Worm (Caenorhabditis elegans) whole organism, late embryonic: ENCODE data around the gene F59D12.2.

Source experiments
- K02D7.2 ChIP-seq: sonication (generic microtip); optimal IDR thresholded peaks from 2 replicates; lab custom pipeline; 2017; ENCODE audit warnings: mild to moderate bottlenecking, missing genetic modification characterization, missing compliant biosample characterization
- K09A11.1 ChIP-seq: sonication (generic microtip); optimal IDR thresholded peaks from 2 replicates; lab custom pipeline; 2017; ENCODE audit warnings: antibody characterized with exemption, mild to moderate bottlenecking, missing genetic modification characterization, missing compliant biosample characterization; ENCODE audit not compliant: insufficient read depth
- T23F11.4 ChIP-seq: fragments of 200-800 bp; sonication (Bioruptor generic); optimal IDR thresholded peaks from 2 replicates; lab custom pipeline; 2018; ENCODE audit warnings: mild to moderate bottlenecking, missing genetic modification characterization, missing compliant biosample characterization
- ama-1 ChIP-seq: fragments of 150-350 bp; optimal IDR thresholded peaks from 2 replicates; lab custom pipeline; 2014
- ceh-14 ChIP-seq: sonication (generic microtip); optimal IDR thresholded peaks from 2 replicates; lab custom pipeline; 2016; ENCODE audit warnings: missing genotype, missing genetic modification characterization, missing compliant biosample characterization
- ceh-18 ChIP-seq: sonication (generic microtip); optimal IDR thresholded peaks from 2 replicates; lab custom pipeline; 2016; ENCODE audit warnings: missing genetic modification characterization, missing compliant biosample characterization
- ceh-19 ChIP-seq: fragments of 200-800 bp; sonication (Bioruptor generic); optimal IDR thresholded peaks from 2 replicates; lab custom pipeline; 2018; ENCODE audit warnings: mild to moderate bottlenecking, missing genetic modification characterization, missing compliant biosample characterization
- ceh-2 ChIP-seq: sonication (generic microtip); optimal IDR thresholded peaks from 2 replicates; lab custom pipeline; 2016; ENCODE audit warnings: missing genotype, missing genetic modification characterization, missing compliant biosample characterization
- ceh-24 ChIP-seq: sonication (generic microtip); optimal IDR thresholded peaks from 2 replicates; lab custom pipeline; 2016; ENCODE audit warnings: mild to moderate bottlenecking, missing genetic modification characterization, missing compliant biosample characterization
- ceh-31 ChIP-seq: sonication (generic microtip); optimal IDR thresholded peaks from 2 replicates; lab custom pipeline; 2016; ENCODE audit warnings: missing genetic modification characterization, missing compliant biosample characterization
- ceh-34 ChIP-seq: sonication (generic microtip); optimal IDR thresholded peaks from 2 replicates; lab custom pipeline; 2016; ENCODE audit warnings: mild to moderate bottlenecking, missing genetic modification characterization, missing compliant biosample characterization
- ceh-45 ChIP-seq: fragments of 200-800 bp; sonication (Bioruptor generic); IDR thresholded peaks from 2 replicates; pipeline ENCODE4 v1.3.6; 2022; ENCODE audit warnings: missing genetic modification reagents, missing genetic modification characterization, missing compliant biosample characterization
- dmd-4 ChIP-seq: sonication (generic microtip); optimal IDR thresholded peaks from 2 replicates; lab custom pipeline; 2016; ENCODE audit warnings: borderline replicate concordance, missing genetic modification characterization, missing compliant biosample characterization
- hlh-30 ChIP-seq: sonication (generic microtip); optimal IDR thresholded peaks from 2 replicates; lab custom pipeline; 2017; ENCODE audit warnings: antibody characterized with exemption, missing genetic modification characterization, missing compliant biosample characterization; ENCODE audit not compliant: insufficient read depth
- hlh-6 ChIP-seq: sonication (generic microtip); optimal IDR thresholded peaks from 2 replicates; lab custom pipeline; 2016; ENCODE audit warnings: missing genotype, missing genetic modification characterization, missing compliant biosample characterization
- hlh-8 ChIP-seq: sonication (generic microtip); optimal IDR thresholded peaks from 2 replicates; lab custom pipeline; 2016; ENCODE audit warnings: missing genotype, missing genetic modification characterization, missing compliant biosample characterization
- nhr-11 ChIP-seq: fragments of 150-350 bp; optimal IDR thresholded peaks from 2 replicates; lab custom pipeline; 2014; ENCODE audit warnings: missing biosample characterization, missing genetic modification characterization
- nhr-232 ChIP-seq: sonication (generic microtip); optimal IDR thresholded peaks from 2 replicates; lab custom pipeline; 2016; ENCODE audit warnings: missing genetic modification characterization, missing compliant biosample characterization
- pag-3 ChIP-seq: sonication (generic microtip); optimal IDR thresholded peaks from 2 replicates; lab custom pipeline; 2016; ENCODE audit warnings: missing compliant biosample characterization, missing genetic modification characterization, borderline replicate concordance
- pax-1 ChIP-seq: fragments of 150-350 bp; optimal IDR thresholded peaks from 2 replicates; lab custom pipeline; 2014; ENCODE audit warnings: missing biosample characterization, missing genetic modification characterization
- pha-2 ChIP-seq: sonication (generic microtip); optimal IDR thresholded peaks from 2 replicates; lab custom pipeline; 2017; ENCODE audit warnings: mild to moderate bottlenecking, missing genetic modification characterization, missing compliant biosample characterization
- pqm-1 ChIP-seq: sonication (generic microtip); optimal IDR thresholded peaks from 2 replicates; lab custom pipeline; 2016; ENCODE audit warnings: missing genetic modification characterization, missing compliant biosample characterization
- ref-2 ChIP-seq: sonication (generic microtip); optimal IDR thresholded peaks from 2 replicates; lab custom pipeline; 2016; ENCODE audit warnings: missing genetic modification characterization, missing compliant biosample characterization
- sdc-2 ChIP-seq: sonication (generic microtip); optimal IDR thresholded peaks from 2 replicates; lab custom pipeline; 2016; ENCODE audit warnings: missing genotype, missing genetic modification characterization, missing compliant biosample characterization
- sox-4 ChIP-seq: sonication (generic microtip); optimal IDR thresholded peaks from 2 replicates; lab custom pipeline; 2017; ENCODE audit warnings: mild to moderate bottlenecking, missing genetic modification characterization, inconsistent platforms, missing compliant biosample characterization
- unc-42 ChIP-seq: sonication (generic microtip); optimal IDR thresholded peaks from 2 replicates; lab custom pipeline; 2016; ENCODE audit warnings: missing genotype, missing genetic modification characterization, missing compliant biosample characterization
- unc-55 ChIP-seq: sonication (generic microtip); optimal IDR thresholded peaks from 2 replicates; lab custom pipeline; 2017; ENCODE audit warnings: missing biosample characterization, missing genetic modification reagents, missing genetic modification characterization
- zip-5 ChIP-seq: sonication (generic microtip); optimal IDR thresholded peaks from 2 replicates; lab custom pipeline; 2016; ENCODE audit warnings: missing genetic modification characterization, missing compliant biosample characterization

Gene F59D12.2

ce11 chrX:15657773-15658172, 17.7 kb downstream of the F59D12.2 start:
- no peak for TF ChIP-seq pqm-1 (tag; lab: Kevin White, UChicago)
- no peak for TF ChIP-seq pha-2 (tag; lab: Kevin White, UChicago)

DNA sequence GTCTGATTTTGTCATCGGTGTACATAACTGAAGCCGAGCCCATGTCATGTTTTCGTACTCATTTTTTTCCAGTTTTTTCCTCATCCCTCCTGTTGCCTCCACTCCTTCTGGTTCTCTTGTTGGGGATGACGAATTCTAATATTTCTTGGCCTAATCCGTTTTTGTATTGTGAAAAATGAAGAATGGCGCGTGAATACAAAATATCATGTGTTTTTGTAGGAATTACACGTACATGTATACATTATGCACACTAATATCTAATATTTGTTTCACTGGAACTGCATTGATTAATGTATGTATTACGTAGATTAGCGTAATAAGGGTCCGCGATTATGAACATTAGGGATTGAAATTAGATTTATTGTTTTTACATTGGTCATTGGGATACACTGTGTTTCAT, 19.9 kb downstream of the F59D12.2 start:
- no peak for TF ChIP-seq ref-2 (tag; lab: Kevin White, UChicago)

- TF ChIP-seq K02D7.2 (no peak), sdc-2 (tag; lab: Kevin White, UChicago) (peak; percentile 68)
These were observed 20.6 kb downstream of the F59D12.2 start for ce11 chrX:15654969-15655368.

- TF ChIP-seq hlh-8 (tag; lab: Kevin White, UChicago) = no peak
- TF ChIP-seq pha-2 (tag; lab: Kevin White, UChicago) = no peak
- peak; percentile 11 for TF ChIP-seq ceh-14 (tag; lab: Kevin White, UChicago)
- peak; percentile 21 for TF ChIP-seq ceh-31 (tag; lab: Kevin White, UChicago)
- TF ChIP-seq pqm-1 (tag; lab: Kevin White, UChicago) = no peak
- TF ChIP-seq unc-42 (tag; lab: Kevin White, UChicago) = peak; percentile 64
These were observed 22.3 kb downstream of the F59D12.2 start for ce11 chrX:15653196-15653595.

DNA sequence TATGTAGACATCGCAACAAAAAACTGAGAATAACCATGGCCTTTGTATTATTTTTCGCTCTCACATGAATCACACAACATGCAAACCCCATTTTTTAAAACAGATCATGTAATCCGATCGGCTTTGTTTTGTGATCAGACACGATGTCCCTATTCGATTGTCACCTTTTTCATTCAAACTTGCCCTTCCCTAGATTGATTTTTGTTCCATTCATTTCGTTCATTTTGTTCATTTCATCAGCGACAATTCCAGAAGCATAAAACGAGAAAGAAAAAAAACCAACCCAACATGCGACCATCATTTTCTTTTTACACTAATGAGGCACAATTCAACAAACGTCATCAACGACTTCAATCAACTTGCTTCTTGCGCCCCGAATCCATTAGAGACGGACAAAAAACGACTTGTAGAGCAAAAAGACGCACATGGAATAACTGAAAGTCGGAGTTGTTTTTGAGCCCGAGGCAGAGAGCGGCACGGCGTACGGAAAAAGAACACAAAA, 24.6 kb downstream of the F59D12.2 start, which contains the start of gene F59D12.3:
Gene F59D12.3 (minus strand): TSS at position 51 of the 502 bp plus-strand sequence.
- TF ChIP-seq zip-5 (tag; lab: Kevin White, UChicago) (no peak), ceh-24 (tag; lab: Kevin White, UChicago) (no peak), ceh-19 (GFP tag; lab: Kevin White, UChicago) (no peak), ceh-45 (GFP tag; lab: Robert Waterston, UW) (no peak), ceh-34 (no peak), nhr-232 (no peak), nhr-11 (no peak), dmd-4 (no peak), ceh-2 (tag; lab: Kevin White, UChicago) (no peak), pax-1 (tag; lab: Kevin White, UChicago) (no peak), pha-2 (tag; lab: Kevin White, UChicago) (no peak), pag-3 (no peak)

- TF ChIP-seq ceh-14 (tag; lab: Kevin White, UChicago) (no peak), unc-55 (GFP tag; lab: Kevin White, UChicago) (no peak), sox-4 (tag; lab: Kevin White, UChicago) (no peak)
These were observed 25.1 kb downstream of the F59D12.2 start for ce11 chrX:15650428-15650827.

DNA sequence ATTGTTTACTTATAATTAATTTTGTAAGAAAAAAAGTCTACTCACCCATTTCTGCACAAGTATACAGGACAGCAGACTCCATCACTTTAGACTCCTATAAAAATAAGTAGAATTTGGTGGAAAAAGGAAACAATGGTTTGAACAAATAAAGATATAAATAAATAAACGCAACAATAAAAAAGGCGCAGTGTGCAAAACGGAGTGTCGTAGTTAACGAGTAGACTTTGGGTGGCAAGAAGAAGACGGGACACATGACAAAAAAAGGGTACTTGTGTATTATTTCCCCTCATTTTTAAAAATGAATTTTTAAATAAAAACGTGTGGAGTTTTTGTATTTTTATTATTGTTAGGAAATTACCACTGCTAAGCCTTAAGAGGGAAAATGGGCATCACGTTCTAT, 28.2 kb downstream of the F59D12.2 start, which contains the start of gene F59D12.5:
Gene F59D12.5 (minus strand): TSS at position 94 of the 400 bp plus-strand sequence.
- peak; percentile 6 for TF ChIP-seq unc-42 (tag; lab: Kevin White, UChicago)
- no peak for TF ChIP-seq hlh-30 (tag; lab: Kevin White, UChicago)

- TF ChIP-seq T23F11.4 = no peak
- TF ChIP-seq ceh-18 (tag; lab: Kevin White, UChicago) = no peak
- no peak for TF ChIP-seq zip-5 (tag; lab: Kevin White, UChicago)
- TF ChIP-seq hlh-6 (tag; lab: Kevin White, UChicago) = no peak
- no peak for TF ChIP-seq K09A11.1 (tag; lab: Kevin White, UChicago)
- TF ChIP-seq ama-1 (lab: Kevin White, UChicago) = no peak
These were observed 32.9 kb downstream of the F59D12.2 start, which contains the start of gene H08J19.1 for ce11 chrX:15642638-15643037. Gene H08J19.1, plus strand, starts transcription at chrX:15642938.
